Worm (Caenorhabditis elegans): ENCODE results near the gene F26D2.15.

DNA sequence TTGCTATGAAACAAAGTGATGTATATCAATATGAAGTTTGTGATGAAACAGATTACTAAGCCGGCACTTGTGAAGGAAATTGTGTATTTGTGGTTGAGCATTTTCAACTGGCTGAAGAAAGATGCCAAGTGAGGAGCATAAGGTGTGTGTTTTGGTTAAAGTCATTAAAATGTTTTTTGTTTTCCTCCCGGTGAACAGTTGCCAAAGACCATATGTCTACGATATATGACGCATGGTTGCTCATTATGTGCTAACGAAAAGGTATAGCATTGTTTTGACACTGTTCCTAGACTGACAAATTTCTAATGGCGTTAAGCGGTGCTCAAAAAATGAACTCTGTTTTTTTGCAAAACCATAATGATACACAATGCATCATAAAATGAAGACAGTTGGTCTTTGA is 20.6 kb upstream of the F26D2.15 start, which contains the start of gene str-55:
- no peak for TF ChIP-seq nhr-12 (tag; optimal IDR thresholded peaks at IDR 0.05)
- no peak for TF ChIP-seq mdl-1 (tag; optimal IDR thresholded peaks at IDR 0.05)

Measured in whole organism, L3 larva.